Worm (Caenorhabditis elegans) whole organism, late embryonic: Measurements from ENCODE around the gene srh-179.
"Not testable (repeated sequence)": the region's sequence is repeated elsewhere in the genome, so short reads cannot be mapped to it uniquely, and the experiment has no call there.

Experiments used
- elt-2 ChIP-seq: sonication (generic microtip); optimal IDR thresholded peaks from 2 replicates; lab custom pipeline; 2016; ENCODE audit warnings: missing genetic modification reagents, missing genetic modification characterization, missing compliant biosample characterization
- fkh-10 ChIP-seq: fragments of 150-350 bp; optimal IDR thresholded peaks from 2 replicates; lab custom pipeline; 2014; ENCODE audit warnings: missing biosample characterization, missing genetic modification reagents, missing genetic modification characterization
- nfya-1 ChIP-seq: sonication (generic microtip); optimal IDR thresholded peaks from 2 replicates; lab custom pipeline; 2017; ENCODE audit warnings: missing genetic modification characterization, mild to moderate bottlenecking, missing compliant biosample characterization, antibody characterized with exemption, moderate library complexity
- pha-4 ChIP-seq: fragments of 150-350 bp; optimal IDR thresholded peaks from 2 replicates; lab custom pipeline; 2018; ENCODE audit warnings: missing biosample characterization, missing genetic modification reagents, missing genetic modification characterization

DNA sequence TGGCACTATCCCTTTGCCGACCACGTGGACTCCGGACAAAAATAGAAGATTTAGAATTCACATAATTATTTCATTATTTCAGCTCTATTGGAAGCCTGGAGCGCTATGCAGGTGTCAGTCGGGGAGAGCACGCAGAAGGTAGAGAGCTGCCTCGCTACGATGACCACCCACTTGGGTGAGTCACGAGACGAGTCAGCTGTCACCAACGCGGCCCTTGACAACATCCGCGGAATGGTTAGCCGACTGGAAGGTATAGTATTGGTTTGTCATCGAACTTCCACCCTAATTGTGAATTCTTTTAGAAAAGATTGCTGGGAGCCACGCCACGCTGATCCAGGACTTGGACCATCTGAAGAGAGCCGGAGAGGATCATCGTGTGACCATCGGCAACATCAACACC, 36.7 kb upstream of the srh-179 start, which contains the start of gene ZK262.9:
- not testable (repeated sequence) for TF ChIP-seq nfya-1; fkh-10 (GFP tag; lab: Kevin White, UChicago); elt-2 (tag; lab: Kevin White, UChicago); pha-4 (tag; lab: Kevin White, UChicago)
